Worm (Caenorhabditis elegans) whole organism, L4 larva: ENCODE results near the gene C44B11.1.

ENCODE experiments used
- ZK546.5 ChIP-seq, 2 experiments: sonication (generic microtip); optimal IDR thresholded peaks; 2 replicates each; lab custom pipeline; 2017; ENCODE audit warnings: missing biosample characterization in 2 of 2, missing genetic modification characterization in 2 of 2
- aly-2 ChIP-seq: sonication (generic microtip); optimal IDR thresholded peaks from 2 replicates; lab custom pipeline; 2018; ENCODE audit warnings: missing biosample characterization, missing genetic modification characterization
- ces-1 ChIP-seq: fragments of 150-350 bp; sonication (generic microtip); optimal IDR thresholded peaks from 4 replicates; lab custom pipeline; 2014; ENCODE audit warnings: missing biosample characterization, missing genetic modification reagents, missing genetic modification characterization
- egl-27 ChIP-seq: sonication (generic microtip); optimal IDR thresholded peaks from 3 replicates; lab custom pipeline; 2017; ENCODE audit warnings: missing biosample characterization, missing genetic modification reagents, missing genetic modification characterization
- mdl-1 ChIP-seq, 2 experiments: fragments of 150-350 bp in 1 of 2; sonication (generic microtip) in 1 of 2; optimal IDR thresholded peaks; 2 replicates each; lab custom pipeline; 2014 to 2017; ENCODE audit warnings: missing biosample characterization in 2 of 2, missing genetic modification characterization in 2 of 2
- nhr-237 ChIP-seq: sonication (generic microtip); optimal IDR thresholded peaks from 2 replicates; lab custom pipeline; 2017; ENCODE audit warnings: missing biosample characterization, missing genetic modification characterization
- nhr-25 ChIP-seq: sonication (generic microtip); optimal IDR thresholded peaks from 2 replicates; lab custom pipeline; 2017; ENCODE audit warnings: missing genetic modification characterization, mild to moderate bottlenecking, missing compliant biosample characterization, antibody characterized with exemption, moderate library complexity, borderline replicate concordance; ENCODE audit not compliant: insufficient read depth
- php-3 ChIP-seq: fragments of 200-800 bp; sonication (Bioruptor generic); IDR thresholded peaks from 2 replicates; pipeline ENCODE4 v1.3.6; 2022; ENCODE audit warnings: missing genetic modification reagents, missing genetic modification characterization, missing compliant biosample characterization
- rbr-2 ChIP-seq: sonication (generic microtip); optimal IDR thresholded peaks from 2 replicates; lab custom pipeline; 2016; ENCODE audit warnings: missing genotype, missing genetic modification characterization, missing compliant biosample characterization
- set-16 ChIP-seq: fragments of 200-800 bp; sonication (Bioruptor generic); IDR thresholded peaks from 2 replicates; pipeline ENCODE4 v1.3.6; 2022; ENCODE audit warnings: missing genetic modification reagents, missing genetic modification characterization, missing compliant biosample characterization
- snpc-4 ChIP-seq: fragments of 150-350 bp; optimal IDR thresholded peaks from 2 replicates; lab custom pipeline; 2014; ENCODE audit warnings: missing biosample characterization, missing genetic modification characterization
- unc-130 ChIP-seq: sonication (generic microtip); optimal IDR thresholded peaks from 2 replicates; lab custom pipeline; 2016; ENCODE audit warnings: missing genetic modification reagents, missing genetic modification characterization, missing compliant biosample characterization
- zag-1 ChIP-seq: fragments of 150-350 bp; optimal IDR thresholded peaks from 2 replicates; lab custom pipeline; 2014; ENCODE audit warnings: missing biosample characterization, missing genetic modification characterization
- ztf-11 ChIP-seq: fragments of 150-350 bp; optimal IDR thresholded peaks from 2 replicates; lab custom pipeline; 2014; ENCODE audit warnings: missing biosample characterization, missing genetic modification characterization

DNA sequence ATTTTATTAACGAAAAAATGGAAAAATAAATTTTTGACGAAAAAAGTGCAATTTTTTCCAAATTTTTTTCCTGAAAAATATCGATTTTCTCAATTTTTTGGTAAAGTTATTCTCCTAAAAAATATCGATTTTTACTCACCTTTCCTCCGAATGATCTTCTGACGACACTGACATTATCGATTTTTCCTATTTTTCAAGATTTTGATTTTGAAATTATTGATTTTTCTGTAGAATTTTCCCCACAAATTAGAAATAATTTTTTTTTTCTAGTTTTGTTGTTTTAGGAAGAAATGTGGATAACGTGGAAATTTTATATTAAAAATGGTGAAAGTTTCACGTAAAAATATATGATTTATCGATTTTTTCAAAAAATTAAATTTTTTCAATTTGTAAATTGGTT lies 43.5 kb upstream of the C44B11.1 start:
- TF ChIP-seq nhr-237 (tag; lab: Kevin White, UChicago): no peak
- TF ChIP-seq nhr-25 (tag; lab: Kevin White, UChicago): no peak
- TF ChIP-seq ztf-11 (tag; lab: Kevin White, UChicago): no peak
- TF ChIP-seq mdl-1 (tag; optimal IDR thresholded peaks at IDR 0.05; lab: Kevin White, UChicago): no peak
- TF ChIP-seq rbr-2 (tag; lab: Kevin White, UChicago): no peak
- no peak for TF ChIP-seq php-3 (GFP tag; lab: Robert Waterston, UW)
- TF ChIP-seq set-16 (GFP tag; lab: Robert Waterston, UW): no peak
- no peak for TF ChIP-seq zag-1
- no peak for TF ChIP-seq snpc-4 (tag; lab: Kevin White, UChicago)
- no peak for TF ChIP-seq egl-27
- TF ChIP-seq ces-1: no peak
- no peak for TF ChIP-seq unc-130 (GFP tag; lab: Kevin White, UChicago)
- no peak for TF ChIP-seq ZK546.5 (tag; optimal IDR thresholded peaks at IDR 0.05; lab: Kevin White, UChicago)
- no peak for TF ChIP-seq aly-2
